Worm (Caenorhabditis elegans) whole organism, L4/young adult: ENCODE data around the gene oac-41.

Experiments
- W03F9.2 ChIP-seq: fragments of 150-350 bp; optimal IDR thresholded peaks from 2 replicates; lab custom pipeline; 2014; ENCODE audit warnings: missing biosample characterization, missing genetic modification characterization
- dao-5 ChIP-seq: sonication (generic microtip); optimal IDR thresholded peaks from 2 replicates; lab custom pipeline; 2016; ENCODE audit warnings: missing genotype, missing genetic modification characterization, moderate library complexity, missing compliant biosample characterization
- him-1 ChIP-seq: sonication (generic microtip); optimal IDR thresholded peaks from 2 replicates; lab custom pipeline; 2016; ENCODE audit warnings: missing genotype, missing genetic modification reagents, missing genetic modification characterization, missing compliant biosample characterization

DNA sequence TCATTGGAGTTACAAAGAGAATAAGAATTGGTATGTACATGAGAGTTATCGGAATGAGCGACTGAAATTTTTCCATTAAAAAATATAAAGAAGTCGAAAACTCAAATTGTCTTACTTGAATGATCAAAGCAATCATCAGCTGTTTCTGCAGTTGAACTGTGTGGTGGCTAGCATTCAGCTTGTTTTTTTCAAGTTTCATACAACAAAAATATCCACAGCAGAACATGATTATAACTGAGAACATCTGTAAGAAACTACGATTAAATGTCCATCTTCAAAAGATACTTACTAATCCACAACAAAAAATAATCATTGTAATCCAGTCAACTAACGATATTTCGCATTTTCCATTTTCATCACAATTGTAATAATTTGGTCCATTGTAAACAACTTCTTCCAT, 37.2 kb downstream of the oac-41 start:
- no peak for TF ChIP-seq dao-5 (tag; lab: Kevin White, UChicago)
- TF ChIP-seq him-1 (tag; lab: Kevin White, UChicago): no peak
- no peak for TF ChIP-seq W03F9.2 (tag; lab: Kevin White, UChicago)
